Fruit fly (Drosophila melanogaster) whole organism, wandering third instar larva: Measurements from ENCODE around the gene CG7916.

Experiments used
- Jra ChIP-seq: sonication (Bioruptor generic); optimal IDR thresholded peaks from 2 replicates; lab custom pipeline; 2016; ENCODE audit warnings: missing biosample characterization, missing genetic modification characterization
- Myc ChIP-seq: fragments of >200 bp; optimal IDR thresholded peaks from 2 replicates; lab custom pipeline; 2017
- Vsx2 ChIP-seq: fragments of 200-300, 225-300 bp; sonication (Bioruptor generic); optimal IDR thresholded peaks from 2 replicates; lab custom pipeline; 2018; ENCODE audit warnings: missing biosample characterization, missing genetic modification characterization; ENCODE audit not compliant: partially characterized antibody
- dmrt93B ChIP-seq: fragments of 200-800 bp; sonication (Bioruptor generic); optimal IDR thresholded peaks from 2 replicates; lab custom pipeline; 2018; ENCODE audit warnings: missing biosample characterization, mild to moderate bottlenecking, missing genetic modification characterization
- dsf ChIP-seq: sonication (Bioruptor generic); optimal IDR thresholded peaks from 2 replicates; lab custom pipeline; 2016; ENCODE audit warnings: missing biosample characterization, missing genetic modification characterization, borderline replicate concordance
- ey ChIP-seq: fragments of 200-800 bp; sonication (Bioruptor generic); optimal IDR thresholded peaks from 2 replicates; lab custom pipeline; 2016; ENCODE audit warnings: missing biosample characterization, missing genetic modification characterization
- h ChIP-seq: fragments of 200-800 bp; sonication (Bioruptor generic); optimal IDR thresholded peaks from 3 replicates; lab custom pipeline; 2016; ENCODE audit warnings: missing biosample characterization, mild to moderate bottlenecking, missing genetic modification characterization
- jim ChIP-seq: fragments of 175-275, 200-325 bp; sonication (Bioruptor generic); optimal IDR thresholded peaks from 2 replicates; lab custom pipeline; 2016; ENCODE audit warnings: missing biosample characterization, mild to moderate bottlenecking, missing genetic modification characterization
- pan ChIP-seq: fragments of >200 bp; optimal IDR thresholded peaks from 2 replicates; lab custom pipeline; 2017
- psq ChIP-seq: fragments of 200-800 bp; sonication (Bioruptor generic); optimal IDR thresholded peaks from 3 replicates; lab custom pipeline; 2017; ENCODE audit warnings: missing biosample characterization, mild to moderate bottlenecking, missing genetic modification characterization, moderate library complexity
- usp ChIP-seq: fragments of >200 bp; optimal IDR thresholded peaks from 2 replicates; lab custom pipeline; 2017; ENCODE audit warnings: missing biosample characterization, missing genetic modification characterization

DNA sequence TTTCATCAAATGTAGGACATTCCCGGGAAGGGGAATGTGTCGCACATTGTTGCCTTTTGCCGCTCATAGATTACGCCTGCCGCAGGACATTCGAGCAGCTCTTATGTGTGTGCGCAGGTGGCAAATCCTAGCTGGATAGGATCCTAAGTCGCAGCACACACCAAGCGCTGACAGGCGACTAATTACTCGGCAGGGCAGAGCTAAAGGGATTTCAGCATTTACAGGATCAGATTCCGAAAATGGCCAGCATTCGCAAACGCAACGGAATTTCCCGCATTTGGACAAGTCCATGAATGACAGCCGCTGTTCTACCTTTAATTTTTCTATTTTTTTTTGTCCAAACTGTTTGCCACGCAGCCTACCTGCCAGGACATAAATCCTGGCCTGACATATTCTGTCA, 21.1 kb downstream of the CG7916 start:
- TF ChIP-seq ey (GFP tag; lab: Kevin White, UChicago) (no peak), psq (GFP tag; lab: Kevin White, UChicago) (no peak), Jra (GFP tag; lab: Kevin White, UChicago) (no peak), usp (GFP tag; lab: Kevin White, UChicago) (no peak), Vsx2 (GFP tag; lab: Kevin White, UChicago) (no peak), h (GFP tag; lab: Kevin White, UChicago) (no peak), dmrt93B (GFP tag; lab: Kevin White, UChicago) (no peak), dsf (GFP tag; lab: Kevin White, UChicago) (no peak), pan (lab: Kevin White, UChicago) (no peak), Myc (no peak), jim (GFP tag; lab: Kevin White, UChicago) (no peak)
